Fruit fly (Drosophila melanogaster) S2 (cell line): Measurements from ENCODE around the gene moon.
"Not testable (repeated sequence)": the region's sequence is repeated elsewhere in the genome, so short reads cannot be mapped to it uniquely, and the experiment has no call there.

Experiments
- CG8478 ChIP-seq: fragments of >200 bp; optimal IDR thresholded peaks from 2 replicates; lab custom pipeline; 2018
- CTCF ChIP-seq, 2 experiments: fragments of >200 bp; optimal IDR thresholded peaks; 2 replicates each; lab custom pipeline; 2018

moon gene

dm6 chrX:12072718-12073117 lies at the start of gene moon:
Gene moon, minus strand, starts transcription at chrX:12072818.
- no peak for TF ChIP-seq CTCF (optimal IDR thresholded peaks at IDR 0.05; lab: Kevin White, UChicago)
- no peak for TF ChIP-seq CG8478 (lab: Kevin White, UChicago)

dm6 chrX:12119349-12119748 lies 46.7 kb upstream of the moon start:
- TF ChIP-seq CTCF (optimal IDR thresholded peaks at IDR 0.05; lab: Kevin White, UChicago) (no peak), CG8478 (lab: Kevin White, UChicago) (no peak)

dm6 chrX:12106900-12107299 lies 34.3 kb upstream of the moon start, which contains the start of gene CG2750:
Gene CG2750, plus strand, starts transcription at chrX:12107200.
- TF ChIP-seq CG8478 (lab: Kevin White, UChicago): no peak
- TF ChIP-seq CTCF (optimal IDR thresholded peaks at IDR 0.05; lab: Kevin White, UChicago): no peak

dm6 chrX:12104219-12104618 lies 31.6 kb upstream of the moon start:
- TF ChIP-seq CG8478 (lab: Kevin White, UChicago) (no peak), CTCF (optimal IDR thresholded peaks at IDR 0.05; lab: Kevin White, UChicago) (peak in 1 of 2 experiments; percentile 54)

- no peak for TF ChIP-seq CTCF (optimal IDR thresholded peaks at IDR 0.05; lab: Kevin White, UChicago)
- no peak for TF ChIP-seq CG8478 (lab: Kevin White, UChicago)
Measured at dm6 chrX:12103740-12104139, 31.1 kb upstream of the moon start, which contains the start of gene CG11356. Gene CG11356, minus strand, starts transcription at chrX:12103840.

dm6 chrX:12090195-12090784 lies 17.7 kb upstream of the moon start:
- TF ChIP-seq CG8478 (lab: Kevin White, UChicago): no peak
- no peak for TF ChIP-seq CTCF (optimal IDR thresholded peaks at IDR 0.05; lab: Kevin White, UChicago)

dm6 chrX:12086925-12087324 lies 14.3 kb upstream of the moon start, which contains the start of gene CG15734:
Gene CG15734, minus strand, starts transcription at chrX:12087025.
- TF ChIP-seq CTCF (optimal IDR thresholded peaks at IDR 0.05; lab: Kevin White, UChicago); CG8478 (lab: Kevin White, UChicago): not testable (repeated sequence)

dm6 chrX:12085694-12086093 lies 13.1 kb upstream of the moon start:
- TF ChIP-seq CTCF (optimal IDR thresholded peaks at IDR 0.05; lab: Kevin White, UChicago) (no peak), CG8478 (lab: Kevin White, UChicago) (no peak)

- no peak for TF ChIP-seq CG8478 (lab: Kevin White, UChicago)
- no peak for TF ChIP-seq CTCF (optimal IDR thresholded peaks at IDR 0.05; lab: Kevin White, UChicago)
Measured at dm6 chrX:12084406-12084805, 11.8 kb upstream of the moon start.

dm6 chrX:12082244-12082643 lies 9.6 kb upstream of the moon start:
- no peak for TF ChIP-seq CTCF (optimal IDR thresholded peaks at IDR 0.05; lab: Kevin White, UChicago)
- no peak for TF ChIP-seq CG8478 (lab: Kevin White, UChicago)

dm6 chrX:12076243-12076642 lies 3.6 kb upstream of the moon start:
- TF ChIP-seq CG8478 (lab: Kevin White, UChicago) (no peak), CTCF (optimal IDR thresholded peaks at IDR 0.05; lab: Kevin White, UChicago) (no peak)

- no peak for TF ChIP-seq CG8478 (lab: Kevin White, UChicago)
- no peak for TF ChIP-seq CTCF (optimal IDR thresholded peaks at IDR 0.05; lab: Kevin White, UChicago)
Measured at dm6 chrX:12075569-12075968, 3.0 kb upstream of the moon start.

dm6 chrX:12073637-12074036 lies 1.0 kb upstream of the moon start:
- no peak for TF ChIP-seq CTCF (optimal IDR thresholded peaks at IDR 0.05; lab: Kevin White, UChicago)
- no peak for TF ChIP-seq CG8478 (lab: Kevin White, UChicago)

dm6 chrX:12070137-12070536 lies 2.5 kb downstream of the moon start, which contains the start of gene CG34323:
Gene CG34323, plus strand, starts transcription at chrX:12070437.
- TF ChIP-seq CTCF (optimal IDR thresholded peaks at IDR 0.05; lab: Kevin White, UChicago): no peak
- TF ChIP-seq CG8478 (lab: Kevin White, UChicago): no peak

- TF ChIP-seq CTCF (optimal IDR thresholded peaks at IDR 0.05; lab: Kevin White, UChicago) (no peak), CG8478 (lab: Kevin White, UChicago) (no peak)
Measured at dm6 chrX:12059495-12059894, 13.1 kb downstream of the moon start, which contains the start of gene Muc11A. Gene Muc11A, plus strand, starts transcription at chrX:12059795.

- TF ChIP-seq CTCF (optimal IDR thresholded peaks at IDR 0.05; lab: Kevin White, UChicago): no peak
- TF ChIP-seq CG8478 (lab: Kevin White, UChicago): no peak
Measured at dm6 chrX:12056535-12056934, 16.1 kb downstream of the moon start, which contains the start of gene Uch-L5R. Gene Uch-L5R, minus strand, starts transcription at chrX:12056635.
